Worm (Caenorhabditis elegans) whole organism, L1 larva: ENCODE results near the gene tmem-24.
A peak's percentile ranks its signal among the peaks of the same experiment; 100 is the strongest.

ENCODE experiments used
- C34B4.2 ChIP-seq: sonication (generic microtip); optimal IDR thresholded peaks from 2 replicates; lab custom pipeline; 2017; ENCODE audit warnings: mild to moderate bottlenecking, missing genetic modification characterization, missing compliant biosample characterization
- F16B12.6 ChIP-seq: fragments of 150-350 bp; optimal IDR thresholded peaks from 2 replicates; lab custom pipeline; 2014; ENCODE audit warnings: missing biosample characterization, missing genetic modification characterization
- aha-1 ChIP-seq: fragments of 150-350 bp; optimal IDR thresholded peaks from 2 replicates; lab custom pipeline; 2014; ENCODE audit warnings: missing biosample characterization, missing genetic modification characterization
- alr-1 ChIP-seq: fragments of 200-800 bp; sonication (Bioruptor generic); optimal IDR thresholded peaks from 2 replicates; lab custom pipeline; 2018; ENCODE audit warnings: borderline replicate concordance, mild to moderate bottlenecking, missing genetic modification characterization, missing compliant biosample characterization
- aly-2 ChIP-seq: fragments of 150-350 bp; optimal IDR thresholded peaks from 2 replicates; lab custom pipeline; 2014; ENCODE audit warnings: missing biosample characterization, missing genetic modification characterization
- ceh-63 ChIP-seq: fragments of 200-800 bp; sonication (Bioruptor generic); optimal IDR thresholded peaks from 2 replicates; lab custom pipeline; 2018; ENCODE audit warnings: mild to moderate bottlenecking, missing genetic modification characterization, missing compliant biosample characterization
- ceh-82 ChIP-seq, 3 experiments: fragments of 150-350 bp in 1 of 3; sonication (generic microtip) in 2 of 3; optimal IDR thresholded peaks; 2 replicates each; lab custom pipeline; 2014 to 2017; ENCODE audit warnings: missing biosample characterization in 3 of 3, missing genetic modification characterization in 3 of 3
- ceh-88 ChIP-seq: fragments of 200-800 bp; sonication (Bioruptor generic); IDR thresholded peaks from 2 replicates; pipeline ENCODE4 v1.3.6; 2022; ENCODE audit warnings: missing genetic modification characterization, missing compliant biosample characterization
- efl-3 ChIP-seq: fragments of 200-800 bp; sonication (Bioruptor generic); optimal IDR thresholded peaks from 2 replicates; lab custom pipeline; 2018; ENCODE audit warnings: mild to moderate bottlenecking, missing genetic modification characterization, missing compliant biosample characterization
- egl-27 ChIP-seq, 2 experiments: fragments of 150-350 bp in 1 of 2; sonication (generic microtip); optimal IDR thresholded peaks; 3 replicates each; lab custom pipeline; 2017 to 2018; ENCODE audit warnings: missing biosample characterization in 2 of 2, missing genetic modification characterization in 2 of 2, missing genetic modification reagents in 2 of 2
- ets-5 ChIP-seq: fragments of 200-800 bp; sonication (Bioruptor generic); IDR thresholded peaks from 2 replicates; pipeline ENCODE4 v1.3.6; 2022; ENCODE audit warnings: missing genetic modification characterization, missing compliant biosample characterization
- fkh-8 ChIP-seq: sonication (generic microtip); optimal IDR thresholded peaks from 2 replicates; lab custom pipeline; 2016; ENCODE audit warnings: mild to moderate bottlenecking, missing genetic modification characterization, missing compliant biosample characterization
- grh-1 ChIP-seq: fragments of 200-800 bp; sonication (Bioruptor generic); IDR thresholded peaks from 2 replicates; pipeline ENCODE4 v1.3.6; 2022; ENCODE audit warnings: missing genetic modification reagents, missing genetic modification characterization, missing compliant biosample characterization
- hlh-17 ChIP-seq: fragments of 200-800 bp; sonication (Bioruptor generic); optimal IDR thresholded peaks from 2 replicates; lab custom pipeline; 2018; ENCODE audit warnings: missing genetic modification characterization, mild to moderate bottlenecking, missing compliant biosample characterization, moderate library complexity, borderline replicate concordance
- isw-1 ChIP-seq: fragments of 200-800 bp; sonication (Bioruptor generic); IDR thresholded peaks from 2 replicates; pipeline ENCODE4 v1.3.6; 2022; ENCODE audit warnings: missing genetic modification characterization, missing compliant biosample characterization
- jun-1 ChIP-seq: fragments of 150-350 bp; optimal IDR thresholded peaks from 2 replicates; lab custom pipeline; 2014; ENCODE audit warnings: missing biosample characterization, missing genetic modification reagents, missing genetic modification characterization
- lin-39 ChIP-seq: fragments of 150-350 bp; optimal IDR thresholded peaks from 2 replicates; lab custom pipeline; 2014; ENCODE audit warnings: missing biosample characterization, missing genetic modification reagents, missing genetic modification characterization
- lsy-2 ChIP-seq, 2 experiments: fragments of 150-350 bp; optimal IDR thresholded peaks; 2 replicates each; lab custom pipeline; 2014; ENCODE audit warnings: missing biosample characterization in 2 of 2, missing genetic modification characterization in 2 of 2
- mdl-1 ChIP-seq, 2 experiments: fragments of 150-350 bp; optimal IDR thresholded peaks; 2 replicates each; lab custom pipeline; 2014 to 2017; ENCODE audit warnings: missing biosample characterization in 2 of 2, missing genetic modification characterization in 2 of 2, inconsistent platforms in 1 of 2
- mef-2 ChIP-seq: fragments of 150-350 bp; optimal IDR thresholded peaks from 2 replicates; lab custom pipeline; 2014; ENCODE audit warnings: missing biosample characterization, missing genetic modification characterization
- nhr-11 ChIP-seq: fragments of 150-350 bp; optimal IDR thresholded peaks from 2 replicates; lab custom pipeline; 2014; ENCODE audit warnings: missing biosample characterization, missing genetic modification characterization
- nhr-237 ChIP-seq: fragments of 150-350 bp; optimal IDR thresholded peaks from 2 replicates; lab custom pipeline; 2014; ENCODE audit warnings: missing biosample characterization, missing genetic modification characterization
- nhr-28 ChIP-seq: fragments of 150-350 bp; optimal IDR thresholded peaks from 2 replicates; lab custom pipeline; 2014; ENCODE audit warnings: missing biosample characterization, missing genetic modification characterization
- nhr-71 ChIP-seq: sonication (generic microtip); optimal IDR thresholded peaks from 2 replicates; lab custom pipeline; 2016; ENCODE audit warnings: mild to moderate bottlenecking, missing genetic modification characterization, moderate library complexity, missing compliant biosample characterization
- nhr-84 ChIP-seq: sonication (generic microtip); optimal IDR thresholded peaks from 2 replicates; lab custom pipeline; 2017; ENCODE audit warnings: missing biosample characterization, missing genetic modification characterization
- nhr-85 ChIP-seq: sonication (generic microtip); peaks from one replicate; lab custom pipeline; 2016; ENCODE audit warnings: missing genetic modification characterization, inconsistent platforms, missing compliant biosample characterization
- nhr-90 ChIP-seq: sonication (generic microtip); optimal IDR thresholded peaks from 2 replicates; lab custom pipeline; 2016; ENCODE audit warnings: mild to moderate bottlenecking, missing genetic modification characterization, missing compliant biosample characterization; ENCODE audit not compliant: poor library complexity
- pqm-1 ChIP-seq: sonication (generic microtip); optimal IDR thresholded peaks from 3 replicates; lab custom pipeline; 2017; ENCODE audit warnings: missing biosample characterization, missing genetic modification characterization
- snpc-4 ChIP-seq: fragments of 150-350 bp; optimal IDR thresholded peaks from 2 replicates; lab custom pipeline; 2014; ENCODE audit warnings: missing biosample characterization, missing genetic modification characterization
- sox-4 ChIP-seq: sonication (generic microtip); optimal IDR thresholded peaks from 2 replicates; lab custom pipeline; 2016; ENCODE audit warnings: missing genetic modification characterization, missing compliant biosample characterization
- sup-37 ChIP-seq: fragments of 200-800 bp; sonication (Bioruptor generic); optimal IDR thresholded peaks from 2 replicates; lab custom pipeline; 2018; ENCODE audit warnings: mild to moderate bottlenecking, missing genetic modification characterization, missing compliant biosample characterization
- swsn-7 ChIP-seq: sonication (generic microtip); optimal IDR thresholded peaks from 2 replicates; lab custom pipeline; 2016; ENCODE audit warnings: missing genetic modification characterization, missing compliant biosample characterization
- tbx-2 ChIP-seq: sonication (generic microtip); optimal IDR thresholded peaks from 2 replicates; lab custom pipeline; 2016; ENCODE audit warnings: missing genetic modification characterization, missing compliant biosample characterization
- tlp-1 ChIP-seq: fragments of 150-350 bp; optimal IDR thresholded peaks from 2 replicates; lab custom pipeline; 2014; ENCODE audit warnings: missing biosample characterization, missing genetic modification characterization
- unc-98 ChIP-seq: fragments of 200-800 bp; sonication (Bioruptor generic); IDR thresholded peaks from 2 replicates; pipeline ENCODE4 v1.3.6; 2022; ENCODE audit warnings: missing genetic modification characterization, missing compliant biosample characterization
- zag-1 ChIP-seq: fragments of 150-350 bp; optimal IDR thresholded peaks from 2 replicates; lab custom pipeline; 2014; ENCODE audit warnings: missing biosample characterization, missing genetic modification characterization
- ztf-4 ChIP-seq: fragments of 150-350 bp; optimal IDR thresholded peaks from 2 replicates; lab custom pipeline; 2014; ENCODE audit warnings: missing biosample characterization, missing genetic modification characterization

Gene tmem-24

DNA sequence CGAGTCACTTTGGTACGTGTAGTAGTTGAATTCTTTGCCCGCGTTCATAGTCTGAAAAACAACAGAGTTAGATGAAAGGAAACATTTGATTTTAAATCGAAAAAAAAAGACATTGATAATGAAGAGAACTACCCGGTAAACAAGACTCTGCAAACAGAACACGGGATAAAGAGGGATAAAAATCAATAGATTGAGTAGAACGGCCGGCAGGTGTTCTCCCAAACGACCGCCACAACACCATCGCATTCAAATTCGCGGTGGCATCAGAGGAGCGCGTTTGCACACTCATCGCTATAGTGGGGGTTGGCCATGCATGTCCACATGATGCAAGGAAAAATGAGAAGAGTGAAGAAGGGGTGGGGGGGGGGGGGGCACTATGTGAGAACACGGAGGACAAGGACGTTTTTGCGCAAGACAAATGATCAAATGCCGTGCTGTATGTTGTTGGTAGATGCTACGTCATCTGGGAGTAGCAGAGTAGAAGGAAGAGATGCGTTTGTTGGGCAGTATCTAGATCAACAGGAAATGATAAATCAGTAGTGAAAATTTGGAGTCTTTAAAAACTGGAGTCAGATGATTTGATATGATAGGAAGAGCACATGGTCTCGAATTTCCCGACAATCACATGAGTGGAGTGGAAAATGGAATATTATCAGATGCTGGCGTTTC lies 33.9 kb upstream of the tmem-24 start, which contains the start of gene tag-52 (continued):
- TF ChIP-seq alr-1 (tag; lab: Kevin White, UChicago) (no peak), pqm-1 (no peak), isw-1 (GFP tag; lab: Robert Waterston, UW) (no peak), unc-98 (GFP tag; lab: Robert Waterston, UW) (no peak), lsy-2 (tag; optimal IDR thresholded peaks at IDR 0.05; lab: Kevin White, UChicago) (peak in 1 of 2 experiments; percentile 29), snpc-4 (tag; lab: Kevin White, UChicago) (no peak), ceh-88 (GFP tag; lab: Robert Waterston, UW) (no peak), tbx-2 (tag; lab: Kevin White, UChicago) (peak; percentile 33), nhr-237 (tag; lab: Kevin White, UChicago) (no peak), lin-39 (tag; lab: Kevin White, UChicago) (no peak), ets-5 (GFP tag; lab: Robert Waterston, UW) (no peak), nhr-71 (tag; lab: Kevin White, UChicago) (peak; percentile 72), C34B4.2 (tag; lab: Kevin White, UChicago) (no peak), mef-2 (tag; lab: Kevin White, UChicago) (no peak), egl-27 (tag; optimal IDR thresholded peaks at IDR 0.05; lab: Kevin White, UChicago) (no peak), ceh-82 (tag; optimal IDR thresholded peaks at IDR 0.05; lab: Kevin White, UChicago) (no peak), ztf-4 (tag; lab: Kevin White, UChicago) (no peak), grh-1 (GFP tag; lab: Robert Waterston, UW) (no peak)

DNA sequence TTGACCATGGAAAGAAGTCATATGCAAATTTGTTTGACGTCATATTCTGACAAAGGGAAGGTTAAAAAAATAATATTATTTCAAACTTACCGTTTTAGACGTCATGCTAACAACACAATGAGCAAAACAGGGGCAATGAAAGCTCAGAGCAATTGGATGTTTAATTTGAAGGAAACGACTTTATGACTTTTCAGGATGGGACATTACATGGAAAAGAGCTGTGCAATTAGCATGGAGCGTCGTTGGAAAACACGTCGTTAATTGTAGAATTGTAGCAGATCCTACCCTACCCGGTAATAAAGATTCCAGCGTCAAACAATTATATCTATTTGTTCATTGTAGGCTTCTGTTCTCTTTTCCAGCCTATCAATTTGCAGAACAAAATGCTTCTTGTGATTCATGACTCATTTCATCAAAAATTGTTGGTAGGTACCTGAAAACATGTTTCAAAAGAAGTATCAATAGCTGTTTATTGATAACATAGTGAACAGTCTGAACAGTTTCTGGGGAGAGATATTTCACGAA lies 28.9 kb upstream of the tmem-24 start, which contains the start of gene ceh-63:
Gene ceh-63, minus strand, starts transcription at position 475 of the 525 bp plus-strand sequence.
- no peak for TF ChIP-seq nhr-71 (tag; lab: Kevin White, UChicago)
- TF ChIP-seq ets-5 (GFP tag; lab: Robert Waterston, UW): no peak
- peak; percentile 100 for TF ChIP-seq ceh-63
- TF ChIP-seq hlh-17 (GFP tag; lab: Kevin White, UChicago): no peak

DNA sequence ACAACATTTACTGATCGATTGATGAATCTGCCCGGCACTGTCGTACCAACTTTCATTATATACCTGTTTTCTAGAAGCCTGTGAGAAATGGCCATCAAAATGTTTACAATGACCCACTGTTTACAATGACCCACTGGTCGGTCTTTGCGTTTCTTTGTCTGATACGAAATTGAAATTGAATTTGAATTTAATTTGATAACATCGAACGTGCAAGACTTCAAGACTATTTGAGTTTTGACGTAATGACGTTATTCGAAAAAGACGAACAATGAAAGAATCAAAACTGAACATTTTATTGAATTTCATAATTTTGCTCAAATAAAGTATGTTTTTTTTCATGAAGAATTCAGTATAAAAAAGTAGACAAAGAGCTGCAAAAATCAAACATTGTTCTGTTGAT lies 27.3 kb upstream of the tmem-24 start, which contains the start of gene C02F12.5:
Gene C02F12.5, minus strand, starts transcription at position 101 of the 400 bp plus-strand sequence.
- no peak for TF ChIP-seq sox-4
- peak; percentile 35 for TF ChIP-seq nhr-85 (tag; lab: Kevin White, UChicago)
- TF ChIP-seq aly-2 (tag; lab: Kevin White, UChicago): no peak
- no peak for TF ChIP-seq fkh-8 (tag; lab: Kevin White, UChicago)
- no peak for TF ChIP-seq efl-3 (GFP tag; lab: Kevin White, UChicago)

DNA sequence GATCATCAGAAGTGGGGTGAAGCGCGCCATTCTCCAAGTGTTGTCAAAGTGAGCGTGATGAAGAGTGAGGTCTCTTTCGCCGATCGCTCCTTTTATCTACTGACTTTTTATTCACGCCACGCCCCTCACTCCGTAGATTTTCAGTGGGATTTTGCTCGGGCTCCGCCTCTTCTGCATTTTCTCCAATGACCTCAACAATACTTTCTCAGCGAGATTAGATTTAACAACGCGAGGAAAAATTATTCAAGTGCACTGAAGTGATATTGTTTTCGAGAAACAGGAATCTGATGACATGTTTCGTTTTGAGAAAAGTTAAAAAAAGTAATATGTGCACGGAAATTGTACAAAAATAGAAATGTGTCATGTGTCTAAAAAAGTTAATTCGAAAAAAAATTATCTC lies 24.1 kb upstream of the tmem-24 start, which contains the start of gene snet-1:
Gene snet-1, minus strand, starts transcription at position 101 of the 400 bp plus-strand sequence.
- no peak for TF ChIP-seq mdl-1 (tag; optimal IDR thresholded peaks at IDR 0.05; lab: Kevin White, UChicago)
- TF ChIP-seq nhr-71 (tag; lab: Kevin White, UChicago): peak; percentile 17
- peak; percentile 34 for TF ChIP-seq fkh-8 (tag; lab: Kevin White, UChicago)
- TF ChIP-seq sox-4: peak; percentile 35
- no peak for TF ChIP-seq ceh-63
- TF ChIP-seq, all 84 proteins: peak for 3

DNA sequence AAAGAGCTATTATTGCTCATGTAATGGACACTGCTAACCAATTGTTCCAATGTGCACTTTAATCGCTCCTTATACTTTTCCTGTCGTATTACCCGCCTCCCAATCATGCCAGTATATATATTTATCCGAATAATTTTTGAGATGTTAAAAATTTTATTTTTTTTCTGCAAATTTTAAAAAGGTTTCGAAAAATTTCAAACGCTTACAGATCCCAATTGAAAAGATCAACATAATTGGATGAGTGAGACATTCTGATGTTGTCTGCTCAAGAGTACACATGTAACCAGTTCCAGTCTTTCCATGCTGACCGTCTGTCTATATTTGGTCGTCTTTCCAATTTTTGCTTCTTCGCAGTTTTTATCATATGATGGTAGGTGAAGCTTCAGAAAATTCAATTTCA lies 14.5 kb upstream of the tmem-24 start, which contains the start of gene R11G1.1:
Gene R11G1.1, plus strand, starts transcription at position 301 of the 400 bp plus-strand sequence.
- TF ChIP-seq sup-37 (no peak), nhr-28 (tag; lab: Kevin White, UChicago) (no peak), tlp-1 (tag; lab: Kevin White, UChicago) (no peak), nhr-237 (tag; lab: Kevin White, UChicago) (no peak), nhr-90 (tag; lab: Kevin White, UChicago) (no peak), nhr-84 (no peak), nhr-11 (tag; lab: Kevin White, UChicago) (no peak), F16B12.6 (tag; lab: Kevin White, UChicago) (no peak), swsn-7 (tag; lab: Kevin White, UChicago) (no peak), mef-2 (tag; lab: Kevin White, UChicago) (no peak), ztf-4 (tag; lab: Kevin White, UChicago) (no peak), zag-1 (tag; lab: Kevin White, UChicago) (no peak), jun-1 (tag; lab: Kevin White, UChicago) (no peak), aha-1 (tag; lab: Kevin White, UChicago) (no peak)
